Worm (Caenorhabditis elegans) whole organism, L3 larva: ENCODE measurements around the gene mrps-9.

Source experiments
- R02D3.7 ChIP-seq: fragments of 150-350 bp; optimal IDR thresholded peaks from 2 replicates; lab custom pipeline; 2014; ENCODE audit warnings: missing biosample characterization, missing genetic modification characterization
- ZK546.5 ChIP-seq: sonication (generic microtip); optimal IDR thresholded peaks from 2 replicates; lab custom pipeline; 2017; ENCODE audit warnings: missing biosample characterization, missing genetic modification characterization
- aly-2 ChIP-seq: fragments of 150-350 bp; optimal IDR thresholded peaks from 2 replicates; lab custom pipeline; 2014; ENCODE audit warnings: missing biosample characterization, missing genetic modification characterization
- ama-1 ChIP-seq: fragments of 150-350 bp; optimal IDR thresholded peaks from 2 replicates; lab custom pipeline; 2018
- ceh-28 ChIP-seq: fragments of 150-350 bp; optimal IDR thresholded peaks from 2 replicates; lab custom pipeline; 2014; ENCODE audit warnings: missing biosample characterization, missing genetic modification reagents, missing genetic modification characterization
- ceh-9 ChIP-seq: sonication (generic microtip); optimal IDR thresholded peaks from 2 replicates; lab custom pipeline; 2018; ENCODE audit warnings: missing biosample characterization, missing genetic modification characterization
- daf-12 ChIP-seq: fragments of 150-350 bp; optimal IDR thresholded peaks from 2 replicates; lab custom pipeline; 2014; ENCODE audit warnings: missing biosample characterization, missing genetic modification reagents, missing genetic modification characterization
- egl-5 ChIP-seq: fragments of 150-350 bp; optimal IDR thresholded peaks from 2 replicates; lab custom pipeline; 2017; ENCODE audit warnings: missing biosample characterization, missing genetic modification reagents, missing genetic modification characterization, inconsistent platforms
- eor-1 ChIP-seq, 2 experiments: fragments of 150-350 bp; optimal IDR thresholded peaks; 2 replicates each; lab custom pipeline; 2014 to 2018; ENCODE audit warnings: missing biosample characterization in 2 of 2, missing genetic modification characterization in 2 of 2
- fkh-10 ChIP-seq: sonication (generic microtip); optimal IDR thresholded peaks from 2 replicates; lab custom pipeline; 2017; ENCODE audit warnings: missing biosample characterization, missing genetic modification reagents, missing genetic modification characterization
- fos-1 ChIP-seq: fragments of 150-350 bp; optimal IDR thresholded peaks from 2 replicates; lab custom pipeline; 2014; ENCODE audit warnings: missing biosample characterization, missing genetic modification characterization
- hmg-11 ChIP-seq: sonication (generic microtip); optimal IDR thresholded peaks from 2 replicates; lab custom pipeline; 2016; ENCODE audit warnings: missing genetic modification characterization, missing compliant biosample characterization
- jun-1 ChIP-seq: fragments of 150-350 bp; optimal IDR thresholded peaks from 2 replicates; lab custom pipeline; 2014; ENCODE audit warnings: missing biosample characterization, missing genetic modification reagents, missing genetic modification characterization
- lin-39 ChIP-seq: fragments of 150-350 bp; optimal IDR thresholded peaks from 2 replicates; lab custom pipeline; 2018; ENCODE audit warnings: missing biosample characterization, missing genetic modification reagents, missing genetic modification characterization
- mdl-1 ChIP-seq: fragments of 150-350 bp; optimal IDR thresholded peaks from 2 replicates; lab custom pipeline; 2014; ENCODE audit warnings: missing biosample characterization, missing genetic modification characterization
- nfya-1 ChIP-seq: sonication (generic microtip); optimal IDR thresholded peaks from 2 replicates; lab custom pipeline; 2017; ENCODE audit warnings: missing genetic modification characterization, mild to moderate bottlenecking, missing compliant biosample characterization, antibody characterized with exemption, moderate library complexity; ENCODE audit not compliant: insufficient read depth
- nhr-23 ChIP-seq: fragments of 150-350 bp; optimal IDR thresholded peaks from 2 replicates; lab custom pipeline; 2014; ENCODE audit warnings: missing biosample characterization, missing genetic modification reagents, missing genetic modification characterization
- nhr-28 ChIP-seq: fragments of 150-350 bp; optimal IDR thresholded peaks from 2 replicates; lab custom pipeline; 2014; ENCODE audit warnings: missing biosample characterization, missing genetic modification characterization
- nhr-67 ChIP-seq: fragments of 150-350 bp; optimal IDR thresholded peaks from 2 replicates; lab custom pipeline; 2014; ENCODE audit warnings: missing biosample characterization, missing genetic modification characterization
- nhr-76 ChIP-seq: fragments of 150-350 bp; sonication (generic microtip); optimal IDR thresholded peaks from 5 replicates; lab custom pipeline; 2014; ENCODE audit warnings: missing biosample characterization, missing genetic modification characterization
- nhr-77 ChIP-seq: fragments of 150-350 bp; optimal IDR thresholded peaks from 2 replicates; lab custom pipeline; 2014; ENCODE audit warnings: missing biosample characterization, missing genetic modification characterization
- pqm-1 ChIP-seq: fragments of 150-350 bp; optimal IDR thresholded peaks from 2 replicates; lab custom pipeline; 2017; ENCODE audit warnings: missing biosample characterization, missing genetic modification characterization, inconsistent platforms
- sea-2 ChIP-seq: fragments of 150-350 bp; sonication (generic microtip); optimal IDR thresholded peaks from 4 replicates; lab custom pipeline; 2014; ENCODE audit warnings: missing biosample characterization, missing genetic modification reagents, missing genetic modification characterization
- skn-1 ChIP-seq: fragments of 150-350 bp; optimal IDR thresholded peaks from 2 replicates; lab custom pipeline; 2014; ENCODE audit warnings: missing biosample characterization, missing genetic modification characterization
- snpc-4 ChIP-seq: fragments of 150-350 bp; optimal IDR thresholded peaks from 2 replicates; lab custom pipeline; 2014; ENCODE audit warnings: missing biosample characterization, missing genetic modification characterization
- tbx-2 ChIP-seq: sonication (generic microtip); optimal IDR thresholded peaks from 2 replicates; lab custom pipeline; 2016; ENCODE audit warnings: mild to moderate bottlenecking, missing genetic modification characterization, missing compliant biosample characterization
- unc-39 ChIP-seq: sonication (generic microtip); optimal IDR thresholded peaks from 4 replicates; lab custom pipeline; 2017; ENCODE audit warnings: missing biosample characterization, missing genetic modification characterization
- zag-1 ChIP-seq: fragments of 150-350 bp; optimal IDR thresholded peaks from 2 replicates; lab custom pipeline; 2014; ENCODE audit warnings: missing biosample characterization, missing genetic modification characterization
- ztf-11 ChIP-seq: fragments of 150-350 bp; optimal IDR thresholded peaks from 2 replicates; lab custom pipeline; 2014; ENCODE audit warnings: missing biosample characterization, missing genetic modification characterization
- ztf-4 ChIP-seq: fragments of 150-350 bp; optimal IDR thresholded peaks from 2 replicates; lab custom pipeline; 2014; ENCODE audit warnings: missing biosample characterization, missing genetic modification characterization

mrps-9 gene

ce11 chrIII:8280352-8280751 lies 14.5 kb downstream of the mrps-9 start:
- no peak for TF ChIP-seq jun-1 (tag; lab: Kevin White, UChicago)
- TF ChIP-seq nhr-77 (tag; lab: Kevin White, UChicago), result no peak

DNA sequence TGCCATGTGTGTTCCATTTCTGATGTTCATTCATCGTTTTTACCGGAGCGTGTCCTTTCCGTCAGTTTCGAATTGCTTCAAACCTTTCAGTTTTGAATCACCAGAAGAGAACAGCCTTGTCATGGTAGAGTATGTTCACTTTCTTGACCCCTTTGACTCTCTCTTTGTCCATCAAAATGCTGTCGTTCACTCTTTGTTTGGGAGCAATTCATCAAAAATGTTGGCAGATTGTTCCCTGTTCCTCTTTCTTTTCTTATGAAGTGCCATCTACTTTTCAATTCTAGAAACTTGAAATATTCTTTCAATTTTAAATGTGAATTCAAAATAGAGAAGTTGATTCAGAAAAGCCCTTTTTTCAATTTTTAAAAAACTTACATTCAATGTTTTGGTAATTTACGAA lies 15.4 kb downstream of the mrps-9 start:
- TF ChIP-seq skn-1 (tag; lab: Kevin White, UChicago) (no peak), snpc-4 (tag; lab: Kevin White, UChicago) (no peak), ztf-11 (tag; lab: Kevin White, UChicago) (no peak), fos-1 (tag; lab: Kevin White, UChicago) (no peak), nhr-67 (tag; lab: Kevin White, UChicago) (no peak), pqm-1 (tag; lab: Kevin White, UChicago) (no peak), eor-1 (tag; optimal IDR thresholded peaks at IDR 0.05; lab: Kevin White, UChicago) (no peak), ceh-9 (tag; lab: Kevin White, UChicago) (no peak), ama-1 (lab: Kevin White, UChicago) (no peak), ztf-4 (tag; lab: Kevin White, UChicago) (no peak), egl-5 (tag; lab: Kevin White, UChicago) (no peak), nhr-23 (tag; lab: Kevin White, UChicago) (no peak), nhr-76 (tag; lab: Kevin White, UChicago) (no peak), tbx-2 (no peak), daf-12 (tag; lab: Kevin White, UChicago) (no peak), aly-2 (no peak), nhr-28 (tag; lab: Kevin White, UChicago) (no peak), ceh-28 (tag; lab: Kevin White, UChicago) (no peak), mdl-1 (tag; lab: Kevin White, UChicago) (no peak)

- no peak for TF ChIP-seq sea-2 (GFP tag; lab: Kevin White, UChicago)
- TF ChIP-seq ZK546.5 (tag; lab: Kevin White, UChicago), result no peak
- no peak for TF ChIP-seq egl-5 (tag; lab: Kevin White, UChicago)
These were observed 17.7 kb downstream of the mrps-9 start for ce11 chrIII:8283525-8283924.

ce11 chrIII:8286003-8286402 lies 20.1 kb downstream of the mrps-9 start:
- no peak for TF ChIP-seq zag-1
- TF ChIP-seq snpc-4 (tag; lab: Kevin White, UChicago), result no peak
- no peak for TF ChIP-seq jun-1 (tag; lab: Kevin White, UChicago)
- no peak for TF ChIP-seq unc-39 (tag; lab: Kevin White, UChicago)
- peak; percentile 74 for TF ChIP-seq fkh-10 (GFP tag; lab: Kevin White, UChicago)

DNA sequence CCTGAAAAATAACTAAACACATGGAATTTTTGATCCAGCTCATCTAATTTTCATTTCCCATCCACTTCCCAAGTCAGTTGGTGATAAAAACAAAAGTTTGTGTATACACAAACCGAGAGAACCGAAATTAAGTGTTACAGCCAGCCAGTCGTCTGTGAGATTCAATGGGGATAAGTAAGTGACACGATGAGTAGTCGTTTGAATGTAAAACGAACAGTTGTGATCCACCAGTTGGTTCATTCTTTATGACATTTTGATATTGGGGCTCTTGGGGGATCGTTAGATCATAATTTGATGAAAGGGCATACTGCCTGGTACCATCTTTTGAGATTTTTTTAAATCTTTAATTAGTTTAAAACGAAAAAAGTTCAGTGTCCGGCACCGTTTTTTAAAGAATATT lies 21.0 kb downstream of the mrps-9 start:
- TF ChIP-seq sea-2 (GFP tag; lab: Kevin White, UChicago) (no peak), egl-5 (tag; lab: Kevin White, UChicago) (peak; percentile 5)
- TF ChIP-seq, all 47 proteins: peak for 1

- peak; percentile 75 for TF ChIP-seq lin-39
- TF ChIP-seq nfya-1 (tag; lab: Kevin White, UChicago), result peak; percentile 59
- TF ChIP-seq hmg-11 (tag; lab: Kevin White, UChicago), result peak; percentile 18
- TF ChIP-seq R02D3.7 (tag; lab: Kevin White, UChicago), result no peak
- no peak for TF ChIP-seq daf-12 (tag; lab: Kevin White, UChicago)
These were observed 21.7 kb downstream of the mrps-9 start for ce11 chrIII:8287519-8287918.

- TF ChIP-seq egl-5 (tag; lab: Kevin White, UChicago) (peak; percentile 39), ztf-4 (tag; lab: Kevin White, UChicago) (no peak)
These were observed 23.3 kb downstream of the mrps-9 start for ce11 chrIII:8289181-8289580.
